Fruit fly (Drosophila melanogaster) whole organism: ENCODE measurements around the gene CG4669.

Experiments
- CG8478 ChIP-seq: fragments of >200 bp; optimal IDR thresholded peaks from 2 replicates; lab custom pipeline; 2018; ENCODE audit warnings: inconsistent platforms
- Dll ChIP-seq: fragments of >200 bp; optimal IDR thresholded peaks from 2 replicates; lab custom pipeline; 2017
- EcR ChIP-seq, 2 experiments: fragments of >200 bp; optimal IDR thresholded peaks; 2 replicates each; lab custom pipeline; 2017; ENCODE audit warnings: missing biosample characterization in 2 of 2, missing genetic modification characterization in 2 of 2, missing genetic modification reagents in 2 of 2
- pan ChIP-seq: fragments of >200 bp; optimal IDR thresholded peaks from 2 replicates; lab custom pipeline; 2017
- psq ChIP-seq: fragments of >200 bp; optimal IDR thresholded peaks from 2 replicates; lab custom pipeline; 2017
- usp ChIP-seq: fragments of >200 bp; optimal IDR thresholded peaks from 2 replicates; lab custom pipeline; 2017; ENCODE audit warnings: missing biosample characterization, missing genetic modification characterization, mixed read lengths

Gene CG4669

dm6 chr3L:5278864-5279263, 44.6 kb downstream of the CG4669 start:
- no peak for TF ChIP-seq pan (lab: Kevin White, UChicago)
- no peak for TF ChIP-seq EcR (GFP tag; optimal IDR thresholded peaks at IDR 0.05; lab: Kevin White, UChicago)
- no peak for TF ChIP-seq CG8478
- TF ChIP-seq Dll (lab: Kevin White, UChicago), result no peak
- no peak for TF ChIP-seq psq
- no peak for TF ChIP-seq usp

dm6 chr3L:5279998-5280610, 45.8 kb downstream of the CG4669 start:
- TF ChIP-seq usp, result no peak
- TF ChIP-seq pan (lab: Kevin White, UChicago), result no peak
- no peak for TF ChIP-seq EcR (GFP tag; optimal IDR thresholded peaks at IDR 0.05; lab: Kevin White, UChicago)
- no peak for TF ChIP-seq CG8478
- no peak for TF ChIP-seq Dll (lab: Kevin White, UChicago)
- no peak for TF ChIP-seq psq
